1 fruit fly cellular context compared by ENCODE assay signal in the genomic region with DNA sequence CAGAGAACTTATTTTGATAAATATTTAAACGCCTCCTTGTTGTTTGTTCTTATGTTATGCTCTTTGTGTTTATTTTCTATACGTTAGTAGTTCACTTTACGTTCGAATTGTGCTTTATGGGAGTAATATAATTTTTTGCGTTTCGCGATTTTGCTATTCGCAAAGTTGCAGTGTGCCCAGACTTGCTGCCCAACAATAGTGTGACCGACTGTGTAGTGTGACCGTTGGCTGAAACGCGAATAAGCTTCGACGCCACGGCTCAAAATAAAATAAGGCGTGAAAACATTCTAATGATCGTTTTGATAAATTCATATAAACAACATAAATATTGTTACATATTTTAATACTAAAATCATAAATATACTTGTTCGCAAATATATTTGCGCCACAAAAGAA.
TF ChIP-seq lines count a peak whose summit lies in the region.

A gene (minus strand): TSS at position 213 of the 396 bp plus-strand sequence.

TF ChIP-seq in whole organism, embryonic, 481 proteins besides CTCF, POLR2A, EP300 and RAD21 (continued from another document and continues in another):
- TF ChIP-seq phol (tag; optimal IDR thresholded peaks at IDR 0.05; lab: Kevin White, UChicago) (peak; percentile 17), CG31388 (GFP tag; optimal IDR thresholded peaks at IDR 0.05; lab: Kevin White, UChicago) (no peak), eve (GFP tag; optimal IDR thresholded peaks at IDR 0.05; lab: Kevin White, UChicago) (no peak), CG13287 (GFP tag; IDR thresholded peaks at IDR 0.05; lab: Robert Waterston, UW; ENCODE audit: partially characterized antibody) (peak; percentile 37), Dek (tag; optimal IDR thresholded peaks at IDR 0.05; lab: Kevin White, UChicago) (no peak), Kr (GFP tag; optimal IDR thresholded peaks at IDR 0.05; lab: Kevin White, UChicago) (no peak), bigmax (GFP tag; optimal IDR thresholded peaks at IDR 0.05; lab: Kevin White, UChicago) (peak; percentile 18), Myb (GFP tag; optimal IDR thresholded peaks at IDR 0.05; lab: Kevin White, UChicago) (no peak), bsh (GFP tag; optimal IDR thresholded peaks at IDR 0.05; lab: Kevin White, UChicago) (no peak), ham (GFP tag; IDR thresholded peaks at IDR 0.05; lab: Robert Waterston, UW) (no peak), bowl (GFP tag; IDR thresholded peaks at IDR 0.05; lab: Robert Waterston, UW) (no peak), psq (GFP tag; optimal IDR thresholded peaks at IDR 0.05; lab: Kevin White, UChicago) (no peak), gfzf (GFP tag; optimal IDR thresholded peaks at IDR 0.05; lab: Kevin White, UChicago) (peak; percentile 87), Six4 (GFP tag; optimal IDR thresholded peaks at IDR 0.05; lab: Kevin White, UChicago) (no peak), CG31441 (GFP tag; IDR thresholded peaks at IDR 0.05; lab: Robert Waterston, UW) (no peak), Dad (GFP tag; optimal IDR thresholded peaks at IDR 0.05; lab: Kevin White, UChicago) (no peak), CG14710 (tag; optimal IDR thresholded peaks at IDR 0.05; lab: Kevin White, UChicago) (peak; percentile 37), fd96Cb (tag; optimal IDR thresholded peaks at IDR 0.05; lab: Kevin White, UChicago) (no peak), CG7839 (tag; optimal IDR thresholded peaks at IDR 0.05; lab: Kevin White, UChicago) (no peak), Hsf (GFP tag; optimal IDR thresholded peaks at IDR 0.05; lab: Kevin White, UChicago) (no peak), NC2α (GFP tag; optimal IDR thresholded peaks at IDR 0.05; lab: Kevin White, UChicago) (no peak), gsb (GFP tag; IDR thresholded peaks at IDR 0.05; lab: Robert Waterston, UW) (no peak), amos (GFP tag; IDR thresholded peaks at IDR 0.05; lab: Robert Waterston, UW; ENCODE audit: partially characterized antibody) (no peak), CG32767 (GFP tag; IDR thresholded peaks at IDR 0.05; lab: Robert Waterston, UW) (no peak), CG3847 (GFP tag; IDR thresholded peaks at IDR 0.05; lab: Robert Waterston, UW) (no peak), CG17359 (tag; optimal IDR thresholded peaks at IDR 0.05; lab: Kevin White, UChicago) (no peak), Hand (GFP tag; optimal IDR thresholded peaks at IDR 0.05; lab: Kevin White, UChicago) (no peak), CG32772 (GFP tag; IDR thresholded peaks at IDR 0.05; lab: Robert Waterston, UW) (no peak), Spps (tag; optimal IDR thresholded peaks at IDR 0.05; lab: Kevin White, UChicago) (no peak), zen2 (GFP tag; IDR thresholded peaks at IDR 0.05; lab: Robert Waterston, UW; ENCODE audit: partially characterized antibody) (no peak), CG2875 (GFP tag; optimal IDR thresholded peaks at IDR 0.05; lab: Kevin White, UChicago) (no peak), Hey (tag; optimal IDR thresholded peaks at IDR 0.05; lab: Kevin White, UChicago) (no peak), CG10267 (tag; optimal IDR thresholded peaks at IDR 0.05; lab: Kevin White, UChicago) (peak; percentile 54), CG10462 (GFP tag; optimal IDR thresholded peaks at IDR 0.05; lab: Kevin White, UChicago) (no peak), vfl (GFP tag; optimal IDR thresholded peaks at IDR 0.05; lab: Kevin White, UChicago) (no peak), CG11398 (GFP tag; optimal IDR thresholded peaks at IDR 0.05; lab: Kevin White, UChicago) (no peak), CG12391 (tag; optimal IDR thresholded peaks at IDR 0.05; lab: Kevin White, UChicago) (peak; percentile 4), CG7928 (GFP tag; optimal IDR thresholded peaks at IDR 0.05; lab: Kevin White, UChicago) (no peak), CG7786 (GFP tag; optimal IDR thresholded peaks at IDR 0.05; lab: Kevin White, UChicago) (no peak), gem (tag; optimal IDR thresholded peaks at IDR 0.05; lab: Kevin White, UChicago) (no peak), mld (GFP tag; IDR thresholded peaks at IDR 0.05; lab: Robert Waterston, UW; ENCODE audit: partially characterized antibody) (no peak), crol (GFP tag; IDR thresholded peaks at IDR 0.05; lab: Robert Waterston, UW) (no peak), Ravus (GFP tag; IDR thresholded peaks at IDR 0.05; lab: Robert Waterston, UW) (no peak), da (GFP tag; optimal IDR thresholded peaks at IDR 0.05; lab: Kevin White, UChicago) (no peak), Mes4 (GFP tag; optimal IDR thresholded peaks at IDR 0.05; lab: Kevin White, UChicago) (no peak), CG14965 (GFP tag; optimal IDR thresholded peaks at IDR 0.05; lab: Kevin White, UChicago; ENCODE audit: borderline replicate concordance) (no peak), ken (GFP tag; IDR thresholded peaks at IDR 0.05; lab: Robert Waterston, UW) (no peak), CG1647 (GFP tag; optimal IDR thresholded peaks at IDR 0.05; lab: Kevin White, UChicago) (no peak), CG16813 (GFP tag; IDR thresholded peaks at IDR 0.05; lab: Robert Waterston, UW; ENCODE audit: partially characterized antibody) (no peak), CG5180 (GFP tag; optimal IDR thresholded peaks at IDR 0.05; lab: Kevin White, UChicago) (no peak), nmo (GFP tag; optimal IDR thresholded peaks at IDR 0.05; lab: Kevin White, UChicago) (peak; percentile 23), Sry-δ (GFP tag; optimal IDR thresholded peaks at IDR 0.05; lab: Kevin White, UChicago) (peak; percentile 6), CG9797 (GFP tag; optimal IDR thresholded peaks at IDR 0.05; lab: Kevin White, UChicago) (peak; percentile 97), CG5245 (GFP tag; optimal IDR thresholded peaks at IDR 0.05; lab: Kevin White, UChicago) (no peak), Opbp (GFP tag; IDR thresholded peaks at IDR 0.05; lab: Robert Waterston, UW; ENCODE audit: partially characterized antibody) (no peak), CG4617 (GFP tag; optimal IDR thresholded peaks at IDR 0.05; lab: Kevin White, UChicago; ENCODE audit: borderline replicate concordance) (peak; percentile 75), Sox100B (GFP tag; optimal IDR thresholded peaks at IDR 0.05; lab: Kevin White, UChicago) (no peak), CG2678 (tag; optimal IDR thresholded peaks at IDR 0.05; lab: Kevin White, UChicago) (no peak), B-H2 (GFP tag; optimal IDR thresholded peaks at IDR 0.05; lab: Kevin White, UChicago) (no peak), CG13894 (tag; optimal IDR thresholded peaks at IDR 0.05; lab: Kevin White, UChicago) (no peak), CG15696 (tag; optimal IDR thresholded peaks at IDR 0.05; lab: Kevin White, UChicago) (no peak), chn (GFP tag; optimal IDR thresholded peaks at IDR 0.05; lab: Kevin White, UChicago) (no peak), jing (GFP tag; optimal IDR thresholded peaks at IDR 0.05; lab: Kevin White, UChicago) (no peak), CG16815 (GFP tag; optimal IDR thresholded peaks at IDR 0.05; lab: Kevin White, UChicago) (no peak), tx (GFP tag; optimal IDR thresholded peaks at IDR 0.05; lab: Kevin White, UChicago) (no peak), CG9817 (tag; optimal IDR thresholded peaks at IDR 0.05; lab: Kevin White, UChicago) (no peak), CG6854 (GFP tag; optimal IDR thresholded peaks at IDR 0.05; lab: Kevin White, UChicago) (no peak), Asciz (GFP tag; optimal IDR thresholded peaks at IDR 0.05; lab: Kevin White, UChicago) (no peak), CG30403 (GFP tag; optimal IDR thresholded peaks at IDR 0.05; lab: Kevin White, UChicago) (no peak), tna (GFP tag; IDR thresholded peaks at IDR 0.05; lab: Robert Waterston, UW; ENCODE audit: partially characterized antibody) (no peak), pita (GFP tag; optimal IDR thresholded peaks at IDR 0.05; lab: Kevin White, UChicago) (no peak), CG17568 (GFP tag; optimal IDR thresholded peaks at IDR 0.05; lab: Kevin White, UChicago) (no peak), Side (GFP tag; optimal IDR thresholded peaks at IDR 0.05; lab: Kevin White, UChicago) (no peak), Sin3A (optimal IDR thresholded peaks at IDR 0.05; lab: Kevin White, UChicago) (peak; percentile 25), CG15514 (GFP tag; optimal IDR thresholded peaks at IDR 0.05; lab: Kevin White, UChicago) (peak; percentile 22), dmrt11E (tag; optimal IDR thresholded peaks at IDR 0.05; lab: Kevin White, UChicago) (no peak), ftz-f1 (GFP tag; optimal IDR thresholded peaks at IDR 0.05; lab: Kevin White, UChicago) (no peak), fu2 (GFP tag; optimal IDR thresholded peaks at IDR 0.05; lab: Kevin White, UChicago) (no peak), CG8944 (GFP tag; optimal IDR thresholded peaks at IDR 0.05; lab: Kevin White, UChicago) (no peak), row (GFP tag; IDR thresholded peaks at IDR 0.05; lab: Robert Waterston, UW) (0 out of 3 replicates have a peak, but pooled peaks have one; percentile 36), CG3163 (GFP tag; optimal IDR thresholded peaks at IDR 0.05; lab: Kevin White, UChicago) (no peak), wor (GFP tag; IDR thresholded peaks at IDR 0.05; lab: Robert Waterston, UW) (no peak), danr (GFP tag; IDR thresholded peaks at IDR 0.05; lab: Robert Waterston, UW) (no peak), CG8281 (tag; optimal IDR thresholded peaks at IDR 0.05; lab: Kevin White, UChicago) (no peak), CG12659 (GFP tag; optimal IDR thresholded peaks at IDR 0.05; lab: Kevin White, UChicago) (peak; percentile 62), nerfin-1 (tag; optimal IDR thresholded peaks at IDR 0.05; lab: Kevin White, UChicago) (no peak), CG12219 (GFP tag; optimal IDR thresholded peaks at IDR 0.05; lab: Kevin White, UChicago) (no peak), sd (tag; optimal IDR thresholded peaks at IDR 0.05; lab: Kevin White, UChicago) (no peak), CG34376 (GFP tag; optimal IDR thresholded peaks at IDR 0.05; lab: Kevin White, UChicago) (no peak), Atf6 (GFP tag; IDR thresholded peaks at IDR 0.05; lab: Robert Waterston, UW) (no peak), salm (tag; optimal IDR thresholded peaks at IDR 0.05; lab: Kevin White, UChicago) (no peak), HLH4C (GFP tag; IDR thresholded peaks at IDR 0.05; lab: Robert Waterston, UW; ENCODE audit: partially characterized antibody) (no peak), CG6765 (GFP tag; optimal IDR thresholded peaks at IDR 0.05; lab: Kevin White, UChicago) (no peak), Scr (GFP tag; IDR thresholded peaks at IDR 0.05; lab: Robert Waterston, UW; ENCODE audit: partially characterized antibody) (no peak), caup (GFP tag; optimal IDR thresholded peaks at IDR 0.05; lab: Kevin White, UChicago; ENCODE audit: severe bottlenecking) (no peak), CG3838 (GFP tag; optimal IDR thresholded peaks at IDR 0.05; lab: Kevin White, UChicago) (no peak), CG18599 (GFP tag; optimal IDR thresholded peaks at IDR 0.05; lab: Kevin White, UChicago) (no peak), MBD-R2 (GFP tag; IDR thresholded peaks at IDR 0.05; lab: Robert Waterston, UW) (peak; percentile 43), CG10321 (GFP tag; IDR thresholded peaks at IDR 0.05; lab: Robert Waterston, UW) (no peak), ATbp (GFP tag; optimal IDR thresholded peaks at IDR 0.05; lab: Kevin White, UChicago) (no peak), CG11696 (GFP tag; IDR thresholded peaks at IDR 0.05; lab: Robert Waterston, UW) (no peak), sob (GFP tag; IDR thresholded peaks at IDR 0.05; lab: Robert Waterston, UW) (no peak), pan (optimal IDR thresholded peaks at IDR 0.05; lab: Kevin White, UChicago) (no peak), pan (GFP tag; optimal IDR thresholded peaks at IDR 0.05 in 1 of 2, IDR thresholded peaks at IDR 0.05 in 1 of 2) (no peak), CG7271 (tag; optimal IDR thresholded peaks at IDR 0.05; lab: Kevin White, UChicago) (no peak), gt (GFP tag; IDR thresholded peaks at IDR 0.05; lab: Robert Waterston, UW) (no peak), Elba2 (GFP tag; optimal IDR thresholded peaks at IDR 0.05; lab: Kevin White, UChicago) (peak; percentile 28), CG11504 (tag; optimal IDR thresholded peaks at IDR 0.05; lab: Kevin White, UChicago) (no peak), otp (GFP tag; IDR thresholded peaks at IDR 0.05; lab: Robert Waterston, UW) (no peak), gsb-n (tag; optimal IDR thresholded peaks at IDR 0.05; lab: Kevin White, UChicago) (peak; percentile 15), CG6175 (GFP tag; IDR thresholded peaks at IDR 0.05; lab: Robert Waterston, UW) (no peak), CG9215 (GFP tag; IDR thresholded peaks at IDR 0.05; lab: Robert Waterston, UW) (no peak), Med (GFP tag; lab: Kevin White, UChicago) (no peak), CG11093 (GFP tag; IDR thresholded peaks at IDR 0.05; lab: Robert Waterston, UW) (no peak), CG4328 (GFP tag; optimal IDR thresholded peaks at IDR 0.05; lab: Kevin White, UChicago) (no peak), CG16863 (GFP tag; optimal IDR thresholded peaks at IDR 0.05; lab: Kevin White, UChicago) (no peak), CG17186 (GFP tag; optimal IDR thresholded peaks at IDR 0.05; lab: Kevin White, UChicago) (no peak), Atf3 (GFP tag; optimal IDR thresholded peaks at IDR 0.05; lab: Kevin White, UChicago) (no peak), HHEX (GFP tag; optimal IDR thresholded peaks at IDR 0.05; lab: Kevin White, UChicago) (no peak), CG7987 (GFP tag; optimal IDR thresholded peaks at IDR 0.05; lab: Kevin White, UChicago) (no peak), sens-2 (GFP tag; IDR thresholded peaks at IDR 0.05; lab: Robert Waterston, UW) (no peak), CG34422 (GFP tag; IDR thresholded peaks at IDR 0.05; lab: Robert Waterston, UW) (no peak), tap (tag; optimal IDR thresholded peaks at IDR 0.05; lab: Kevin White, UChicago) (no peak), wek (GFP tag; optimal IDR thresholded peaks at IDR 0.05; lab: Kevin White, UChicago) (no peak), CG6689 (GFP tag; IDR thresholded peaks at IDR 0.05; lab: Robert Waterston, UW) (no peak), slbo (GFP tag; IDR thresholded peaks at IDR 0.05; lab: Robert Waterston, UW) (no peak), CG8290 (GFP tag; optimal IDR thresholded peaks at IDR 0.05; lab: Kevin White, UChicago) (no peak), CG8290 (tag; optimal IDR thresholded peaks at IDR 0.05; lab: Kevin White, UChicago) (peak in 1 of 2 experiments; percentile 5), CG7357 (GFP tag; IDR thresholded peaks at IDR 0.05; lab: Robert Waterston, UW) (no peak), ssp (GFP tag; IDR thresholded peaks at IDR 0.05; lab: Robert Waterston, UW) (no peak), slou (GFP tag; optimal IDR thresholded peaks at IDR 0.05; lab: Kevin White, UChicago) (no peak), nau (GFP tag; optimal IDR thresholded peaks at IDR 0.05; lab: Kevin White, UChicago) (no peak), ash1 (GFP tag; optimal IDR thresholded peaks at IDR 0.05; lab: Kevin White, UChicago) (no peak), pho (GFP tag; optimal IDR thresholded peaks at IDR 0.05; lab: Kevin White, UChicago) (no peak)
